Fruit fly (Drosophila melanogaster): ENCODE measurements around the gene Gyc32E.

Gyc32E gene

dm6 chr2L:11091111-11091510, 57.8 kb downstream of the Gyc32E start, which contains the start of gene Wdr59 (continued):
- TF ChIP-seq ato (GFP tag; IDR thresholded peaks at IDR 0.05; ENCODE audit: partially characterized antibody) (no peak), CG1832 (GFP tag; optimal IDR thresholded peaks at IDR 0.05) (no peak), CG9797 (GFP tag; optimal IDR thresholded peaks at IDR 0.05) (no peak), Doc2 (GFP tag; IDR thresholded peaks at IDR 0.05) (no peak), ind (GFP tag; optimal IDR thresholded peaks at IDR 0.05) (peak; percentile 52), Antp (GFP tag; optimal IDR thresholded peaks at IDR 0.05) (no peak), Side (GFP tag; optimal IDR thresholded peaks at IDR 0.05) (no peak), CG3163 (GFP tag; optimal IDR thresholded peaks at IDR 0.05) (no peak), CG4360 (GFP tag; IDR thresholded peaks at IDR 0.05) (no peak), gsb (GFP tag; IDR thresholded peaks at IDR 0.05) (no peak), sens-2 (GFP tag; IDR thresholded peaks at IDR 0.05) (no peak), pfk (GFP tag; optimal IDR thresholded peaks at IDR 0.05) (no peak), CG2120 (GFP tag; optimal IDR thresholded peaks at IDR 0.05) (peak; percentile 62), Stat92E (GFP tag; optimal IDR thresholded peaks at IDR 0.05) (no peak), lola (GFP tag; optimal IDR thresholded peaks at IDR 0.05) (peak in 1 of 3 experiments; percentile 59), CG10462 (GFP tag; optimal IDR thresholded peaks at IDR 0.05) (no peak), Hand (GFP tag; optimal IDR thresholded peaks at IDR 0.05) (no peak), sc (optimal IDR thresholded peaks at IDR 0.05) (no peak), sc (GFP tag; optimal IDR thresholded peaks at IDR 0.05) (no peak), CG10321 (GFP tag; IDR thresholded peaks at IDR 0.05) (no peak), CG14710 (tag; optimal IDR thresholded peaks at IDR 0.05) (peak; percentile 77), lov (optimal IDR thresholded peaks at IDR 0.05) (no peak), lov (GFP tag; IDR thresholded peaks at IDR 0.05) (no peak), stc (GFP tag; IDR thresholded peaks at IDR 0.05) (no peak), CG16779 (GFP tag; IDR thresholded peaks at IDR 0.05) (no peak), corto (GFP tag; optimal IDR thresholded peaks at IDR 0.05) (no peak), slp2 (GFP tag; optimal IDR thresholded peaks at IDR 0.05) (no peak), Pdp1 (GFP tag; optimal IDR thresholded peaks at IDR 0.05) (no peak), Mes4 (GFP tag; optimal IDR thresholded peaks at IDR 0.05) (no peak), CG10959 (GFP tag; IDR thresholded peaks at IDR 0.05) (no peak), CG12219 (GFP tag; optimal IDR thresholded peaks at IDR 0.05) (no peak), Rx (GFP tag; IDR thresholded peaks at IDR 0.05) (no peak), YL-1 (GFP tag; optimal IDR thresholded peaks at IDR 0.05) (peak; percentile 25), CG2712 (tag; optimal IDR thresholded peaks at IDR 0.05) (peak; percentile 72), unc-4 (GFP tag; IDR thresholded peaks at IDR 0.05; ENCODE audit: partially characterized antibody) (peak; percentile 79), salm (tag; optimal IDR thresholded peaks at IDR 0.05) (no peak), Atf3 (GFP tag; optimal IDR thresholded peaks at IDR 0.05) (no peak), CG4854 (GFP tag; optimal IDR thresholded peaks at IDR 0.05) (peak; percentile 9), Dek (tag; optimal IDR thresholded peaks at IDR 0.05) (peak; percentile 51), Spps (tag; optimal IDR thresholded peaks at IDR 0.05) (peak; percentile 12), peb (GFP tag; IDR thresholded peaks at IDR 0.05) (no peak), slbo (GFP tag; IDR thresholded peaks at IDR 0.05) (peak; percentile 70), CG10147 (GFP tag; optimal IDR thresholded peaks at IDR 0.05) (no peak), CG33557 (GFP tag; optimal IDR thresholded peaks at IDR 0.05) (no peak), luna (GFP tag; optimal IDR thresholded peaks at IDR 0.05) (no peak), Chrac-16 (GFP tag; optimal IDR thresholded peaks at IDR 0.05) (peak; percentile 55), Max (GFP tag; optimal IDR thresholded peaks at IDR 0.05) (peak; percentile 64), Vsx1 (GFP tag; optimal IDR thresholded peaks at IDR 0.05) (no peak), Doc3 (GFP tag; IDR thresholded peaks at IDR 0.05; ENCODE audit: partially characterized antibody) (peak; percentile 76), oc (tag; optimal IDR thresholded peaks at IDR 0.05) (no peak), zfh1 (GFP tag; IDR thresholded peaks at IDR 0.05) (peak; percentile 52; the same call in 2 of the 3 replicates), CG11723 (GFP tag; optimal IDR thresholded peaks at IDR 0.05) (no peak)

Measured in whole organism, embryonic.